In the genomic region with DNA sequence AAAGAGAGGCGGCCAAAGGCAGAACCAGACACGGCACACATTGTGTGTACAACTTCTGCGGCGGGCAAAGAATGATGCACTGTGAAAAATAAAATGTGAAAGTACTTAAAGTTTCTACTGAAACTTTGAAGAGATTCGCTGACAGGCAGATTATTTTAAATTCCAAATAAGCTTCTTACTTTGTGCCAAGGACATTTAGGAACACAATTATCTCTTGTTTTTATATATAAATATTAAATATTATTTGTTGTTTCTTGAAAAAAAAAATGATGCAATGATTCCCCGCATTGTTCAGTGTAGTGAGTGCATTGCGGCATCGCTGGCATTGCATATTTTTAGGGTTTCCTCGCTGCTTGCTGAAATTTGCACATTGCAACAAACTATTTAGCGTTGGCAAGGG, we compare ENCODE assay signal across 1 fruit fly cellular context.
A peak's percentile ranks its signal among the peaks of the same experiment; 100 is the strongest.
TF ChIP-seq lines count a peak whose summit lies in the region.

No protein-coding gene starts in this region.

TF ChIP-seq in whole organism, embryonic, 481 proteins besides CTCF, POLR2A, EP300 and RAD21 (continued from another document):
- peak; percentile 22; the same call in 1 of the 2 replicates for TF ChIP-seq Xrp1 (GFP tag; IDR thresholded peaks at IDR 0.05; lab: Robert Waterston, UW)
- no peak for TF ChIP-seq slp2 (GFP tag; optimal IDR thresholded peaks at IDR 0.05; lab: Kevin White, UChicago)
- TF ChIP-seq so (GFP tag; IDR thresholded peaks at IDR 0.05; lab: Robert Waterston, UW): no peak
- TF ChIP-seq sob (GFP tag; IDR thresholded peaks at IDR 0.05; lab: Robert Waterston, UW): no peak
- no peak for TF ChIP-seq CG1602 (GFP tag; optimal IDR thresholded peaks at IDR 0.05; lab: Kevin White, UChicago)
- TF ChIP-seq CG7928 (GFP tag; optimal IDR thresholded peaks at IDR 0.05; lab: Kevin White, UChicago): no peak
- TF ChIP-seq HLH3B (GFP tag; IDR thresholded peaks at IDR 0.05; lab: Robert Waterston, UW): 0 out of 2 replicates have a peak, but pooled peaks have one; percentile 6
- TF ChIP-seq Oli (tag; optimal IDR thresholded peaks at IDR 0.05; lab: Kevin White, UChicago): no peak
- TF ChIP-seq dimm (GFP tag; IDR thresholded peaks at IDR 0.05; lab: Robert Waterston, UW): no peak
- 0 out of 2 replicates have a peak, but pooled peaks have one; percentile 31 for TF ChIP-seq ranshi (GFP tag; IDR thresholded peaks at IDR 0.05; lab: Robert Waterston, UW)
- TF ChIP-seq Rfx (GFP tag; IDR thresholded peaks at IDR 0.05; lab: Robert Waterston, UW): 0 out of 2 replicates have a peak, but pooled peaks have one; percentile 7
- no peak for TF ChIP-seq Ssrp (tag; optimal IDR thresholded peaks at IDR 0.05; lab: Kevin White, UChicago)
- TF ChIP-seq dan (GFP tag; IDR thresholded peaks at IDR 0.05; lab: Robert Waterston, UW): no peak
- TF ChIP-seq CG42726 (GFP tag; IDR thresholded peaks at IDR 0.05; lab: Robert Waterston, UW; ENCODE audit: partially characterized antibody): no peak
- no peak for TF ChIP-seq BEAF-32 (GFP tag; optimal IDR thresholded peaks at IDR 0.05; lab: Kevin White, UChicago)
- no peak for TF ChIP-seq CG3163 (GFP tag; optimal IDR thresholded peaks at IDR 0.05; lab: Kevin White, UChicago)
- no peak for TF ChIP-seq CG6175 (GFP tag; IDR thresholded peaks at IDR 0.05; lab: Robert Waterston, UW)
- TF ChIP-seq CG32767 (GFP tag; IDR thresholded peaks at IDR 0.05; lab: Robert Waterston, UW): no peak
- TF ChIP-seq CG43689 (GFP tag; IDR thresholded peaks at IDR 0.05; lab: Robert Waterston, UW): no peak
- no peak for TF ChIP-seq CG30020 (tag; optimal IDR thresholded peaks at IDR 0.05; lab: Kevin White, UChicago)
- TF ChIP-seq CG12219 (GFP tag; optimal IDR thresholded peaks at IDR 0.05; lab: Kevin White, UChicago): no peak
- no peak for TF ChIP-seq Dbx (GFP tag; IDR thresholded peaks at IDR 0.05; lab: Robert Waterston, UW)
- TF ChIP-seq Awh (GFP tag; IDR thresholded peaks at IDR 0.05; lab: Robert Waterston, UW): no peak
- TF ChIP-seq CG8924 (tag; optimal IDR thresholded peaks at IDR 0.05; lab: Kevin White, UChicago): no peak
- no peak for TF ChIP-seq gsb (GFP tag; IDR thresholded peaks at IDR 0.05; lab: Robert Waterston, UW)
- TF ChIP-seq zen (tag; optimal IDR thresholded peaks at IDR 0.05; lab: Kevin White, UChicago): no peak
TF ChIP-seq in whole organism, embryonic: peak in this region for 16.
